Worm (Caenorhabditis elegans) whole organism, L2 larva: Measurements from ENCODE around the gene zmp-4.

Experiments
- ama-1 ChIP-seq: fragments of 150-350 bp; optimal IDR thresholded peaks from 2 replicates; lab custom pipeline; 2018; ENCODE audit warnings: inconsistent platforms
- ceh-16 ChIP-seq: fragments of 150-350 bp; optimal IDR thresholded peaks from 2 replicates; lab custom pipeline; 2014; ENCODE audit warnings: missing biosample characterization, missing genetic modification characterization
- egl-27 ChIP-seq: sonication (generic microtip); optimal IDR thresholded peaks from 3 replicates; lab custom pipeline; 2017; ENCODE audit warnings: missing biosample characterization, missing genetic modification reagents, missing genetic modification characterization
- nhr-10 ChIP-seq: sonication (generic microtip); optimal IDR thresholded peaks from 2 replicates; lab custom pipeline; 2017; ENCODE audit warnings: missing biosample characterization, missing genetic modification characterization
- nhr-11 ChIP-seq: fragments of 150-350 bp; optimal IDR thresholded peaks from 2 replicates; lab custom pipeline; 2014; ENCODE audit warnings: missing biosample characterization, missing genetic modification characterization
- nhr-25 ChIP-seq: fragments of 150-350 bp; sonication (generic microtip); optimal IDR thresholded peaks from 3 replicates; lab custom pipeline; 2014; ENCODE audit warnings: missing biosample characterization, missing genetic modification characterization
- unc-39 ChIP-seq: fragments of 150-350 bp; optimal IDR thresholded peaks from 2 replicates; lab custom pipeline; 2014; ENCODE audit warnings: missing biosample characterization, missing genetic modification characterization
- zag-1 ChIP-seq: fragments of 150-350 bp; optimal IDR thresholded peaks from 2 replicates; lab custom pipeline; 2014; ENCODE audit warnings: missing biosample characterization, missing genetic modification characterization

DNA sequence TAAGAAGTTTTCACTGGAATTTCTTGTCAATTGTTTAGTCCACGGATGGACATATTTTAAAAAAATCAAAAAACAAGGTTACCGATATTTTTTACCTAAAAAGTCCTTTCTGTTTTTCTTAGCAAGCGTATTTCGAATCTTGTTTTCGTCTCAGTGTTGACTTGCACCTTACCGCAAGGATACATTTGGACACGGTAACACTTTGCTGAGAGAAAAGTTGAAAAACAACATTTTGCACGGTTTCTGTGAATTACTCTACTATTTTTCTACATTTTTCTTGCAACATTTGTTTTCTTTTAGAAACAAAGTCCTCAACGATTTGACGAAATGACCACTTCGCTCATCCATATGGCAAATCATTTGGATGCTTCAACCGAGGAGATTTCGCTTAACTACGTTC is 28.1 kb upstream of the zmp-4 start, which contains the start of gene hil-1:
- TF ChIP-seq egl-27 (tag; lab: Kevin White, UChicago) (no peak), nhr-10 (tag; lab: Kevin White, UChicago) (no peak), nhr-25 (tag; lab: Kevin White, UChicago) (no peak), zag-1 (no peak), ceh-16 (no peak), ama-1 (lab: Kevin White, UChicago) (no peak), unc-39 (tag; lab: Kevin White, UChicago) (no peak), nhr-11 (no peak)
